Worm (Caenorhabditis elegans): Measurements from ENCODE around the gene srw-23.

- TF ChIP-seq ceh-43 (GFP tag; optimal IDR thresholded peaks at IDR 0.05) (no peak), blmp-1 (tag; optimal IDR thresholded peaks at IDR 0.05) (no peak), elt-1 (tag; optimal IDR thresholded peaks at IDR 0.05; ENCODE audit: borderline replicate concordance, insufficient read depth) (no peak), lsy-2 (tag; optimal IDR thresholded peaks at IDR 0.05) (no peak), tbx-8 (GFP tag; optimal IDR thresholded peaks at IDR 0.05) (no peak), nhr-28 (tag; optimal IDR thresholded peaks at IDR 0.05) (no peak), nhr-12 (tag; optimal IDR thresholded peaks at IDR 0.05) (no peak), nhr-76 (tag; optimal IDR thresholded peaks at IDR 0.05) (no peak)
These were observed 30.9 kb downstream of the srw-23 start, which contains the start of gene nhr-262 for ce11 chrV:16904612-16905011.
